Fruit fly (Drosophila melanogaster) whole organism, embryonic: ENCODE measurements around the gene Gprk2.

Experiments
- B-H2 ChIP-seq: fragments of 200-800 bp; sonication (Bioruptor generic); optimal IDR thresholded peaks from 2 replicates; lab custom pipeline; 2018; ENCODE audit warnings: missing biosample characterization, mild to moderate bottlenecking, missing genetic modification characterization
- CG11093 ChIP-seq: fragments of 200-800 bp; sonication (Bioruptor generic); IDR thresholded peaks from 3 replicates; pipeline ENCODE4 v1.3.6; 2022; ENCODE audit warnings: missing biosample characterization, missing genetic modification characterization
- CG11398 ChIP-seq: fragments of 200-800 bp; sonication (Bioruptor generic); optimal IDR thresholded peaks from 2 replicates; lab custom pipeline; 2016; ENCODE audit warnings: missing biosample characterization, missing genetic modification characterization
- CG14667 ChIP-seq: fragments of 200-800 bp; sonication (Bioruptor generic); IDR thresholded peaks from 2 replicates; pipeline ENCODE4 v1.3.6; 2022; ENCODE audit warnings: missing biosample characterization, missing genetic modification characterization
- CG14965 ChIP-seq: fragments of 200-800 bp; sonication (Bioruptor generic); optimal IDR thresholded peaks from 2 replicates; lab custom pipeline; 2016; ENCODE audit warnings: missing biosample characterization, missing genetic modification characterization, borderline replicate concordance
- CG15479 ChIP-seq: fragments of 200-800 bp; sonication (Bioruptor generic); optimal IDR thresholded peaks from 3 replicates; lab custom pipeline; 2019; ENCODE audit warnings: missing biosample characterization, mild to moderate bottlenecking, missing genetic modification characterization, moderate library complexity
- CG17802 ChIP-seq: fragments of 200-800 bp; sonication (Bioruptor generic); optimal IDR thresholded peaks from 2 replicates; lab custom pipeline; 2018; ENCODE audit warnings: missing biosample characterization, mild to moderate bottlenecking, missing genetic modification characterization, moderate library complexity
- CG1832 ChIP-seq: fragments of 200-800 bp; sonication (Bioruptor generic); optimal IDR thresholded peaks from 2 replicates; lab custom pipeline; 2017; ENCODE audit warnings: missing biosample characterization, mild to moderate bottlenecking, missing genetic modification characterization, inconsistent platforms
- CG18619 ChIP-seq: fragments of 200-800 bp; sonication (Bioruptor generic); optimal IDR thresholded peaks from 3 replicates; lab custom pipeline; 2017; ENCODE audit warnings: missing biosample characterization, mild to moderate bottlenecking, missing genetic modification characterization
- CG31365 ChIP-seq: fragments of 200-800 bp; sonication (Bioruptor generic); optimal IDR thresholded peaks from 2 replicates; lab custom pipeline; 2018; ENCODE audit warnings: missing biosample characterization, mild to moderate bottlenecking, missing genetic modification characterization
- CG34422 ChIP-seq: fragments of 200-800 bp; sonication (Bioruptor generic); IDR thresholded peaks from 3 replicates; pipeline ENCODE4 v1.3.6; 2022; ENCODE audit warnings: missing biosample characterization, missing genetic modification characterization
- CG3838 ChIP-seq: fragments of 200-800 bp; sonication (Bioruptor generic); optimal IDR thresholded peaks from 3 replicates; lab custom pipeline; 2016; ENCODE audit warnings: missing biosample characterization, missing genetic modification characterization
- CG6813 ChIP-seq: fragments of 200-800 bp; sonication (Bioruptor generic); optimal IDR thresholded peaks from 2 replicates; lab custom pipeline; 2017; ENCODE audit warnings: missing biosample characterization, missing genetic modification characterization, mild to moderate bottlenecking, moderate library complexity, missing genetic modification reagents
- CG8388 ChIP-seq: fragments of 200-800 bp; sonication (Bioruptor generic); optimal IDR thresholded peaks from 2 replicates; lab custom pipeline; 2019; ENCODE audit warnings: missing biosample characterization, mild to moderate bottlenecking, missing genetic modification characterization, moderate library complexity
- CG8478 ChIP-seq: fragments of >200 bp; optimal IDR thresholded peaks from 2 replicates; lab custom pipeline; 2018
- CG8924 ChIP-seq: fragments of 200-800 bp; optimal IDR thresholded peaks from 3 replicates; lab custom pipeline; 2019; ENCODE audit warnings: missing biosample characterization, mild to moderate bottlenecking, missing genetic modification characterization, moderate library complexity
- CG9215 ChIP-seq: fragments of 200-800 bp; sonication (Bioruptor generic); IDR thresholded peaks from 2 replicates; pipeline ENCODE4 v1.3.6; 2022; ENCODE audit warnings: missing biosample characterization, missing genetic modification characterization
- Chrac-16 ChIP-seq: fragments of 200-800 bp; sonication (Bioruptor generic); optimal IDR thresholded peaks from 3 replicates; lab custom pipeline; 2016; ENCODE audit warnings: missing biosample characterization, missing genetic modification characterization
- Dad ChIP-seq: fragments of 200-800 bp; sonication (Bioruptor generic); optimal IDR thresholded peaks from 3 replicates; lab custom pipeline; 2016; ENCODE audit warnings: missing biosample characterization, missing genetic modification characterization
- Deaf1 ChIP-seq: fragments of 200-800 bp; optimal IDR thresholded peaks from 3 replicates; lab custom pipeline; 2019; ENCODE audit warnings: missing biosample characterization, mild to moderate bottlenecking, missing genetic modification characterization, moderate library complexity
- E2f2 ChIP-seq: fragments of 200-800 bp; sonication (Bioruptor generic); IDR thresholded peaks from 2 replicates; pipeline ENCODE4 v1.3.6; 2022; ENCODE audit warnings: missing biosample characterization, missing genetic modification characterization
- Elba2 ChIP-seq: fragments of 200-800 bp; sonication (Bioruptor generic); optimal IDR thresholded peaks from 3 replicates; lab custom pipeline; 2016; ENCODE audit warnings: missing biosample characterization, missing genetic modification characterization
- Gsc ChIP-seq: fragments of 200-800 bp; sonication (Bioruptor generic); IDR thresholded peaks from 2 replicates; pipeline ENCODE4 v1.3.6; 2022; ENCODE audit warnings: missing biosample characterization, missing genetic modification characterization
- HHEX ChIP-seq: fragments of 200-800 bp; sonication (Bioruptor generic); optimal IDR thresholded peaks from 3 replicates; lab custom pipeline; 2017; ENCODE audit warnings: missing biosample characterization, mild to moderate bottlenecking, missing genetic modification characterization, missing genetic modification reagents
- Hmr ChIP-seq: fragments of 200-800 bp; sonication (Bioruptor generic); optimal IDR thresholded peaks from 3 replicates; lab custom pipeline; 2017; ENCODE audit warnings: mild to moderate bottlenecking, missing biosample characterization, missing genetic modification reagents, missing genetic modification characterization
- Hmx ChIP-seq: fragments of 200-800 bp; sonication (Bioruptor generic); optimal IDR thresholded peaks from 2 replicates; lab custom pipeline; 2016; ENCODE audit warnings: missing biosample characterization, missing genetic modification characterization
- Kr ChIP-seq: fragments of 200-800 bp; sonication (Bioruptor generic); optimal IDR thresholded peaks from 2 replicates; lab custom pipeline; 2017; ENCODE audit warnings: missing biosample characterization, mild to moderate bottlenecking, missing genetic modification characterization
- MESR4 ChIP-seq: fragments of 200-800 bp; sonication (Bioruptor generic); optimal IDR thresholded peaks from 2 replicates; lab custom pipeline; 2018; ENCODE audit warnings: missing biosample characterization, mild to moderate bottlenecking, missing genetic modification characterization, moderate library complexity
- NfI ChIP-seq: fragments of 200-800 bp; sonication (Bioruptor generic); optimal IDR thresholded peaks from 3 replicates; lab custom pipeline; 2018; ENCODE audit warnings: missing biosample characterization, mild to moderate bottlenecking, missing genetic modification characterization, moderate library complexity
- Sin3A ChIP-seq: fragments of >200 bp; optimal IDR thresholded peaks from 2 replicates; lab custom pipeline; 2018
- Spps ChIP-seq: fragments of 200-800 bp; sonication (Bioruptor generic); optimal IDR thresholded peaks from 2 replicates; lab custom pipeline; 2018; ENCODE audit warnings: missing biosample characterization, mild to moderate bottlenecking, missing genetic modification characterization
- Sry-δ ChIP-seq: fragments of 200-800 bp; sonication (Bioruptor generic); optimal IDR thresholded peaks from 2 replicates; lab custom pipeline; 2016; ENCODE audit warnings: missing biosample characterization, missing genetic modification characterization
- YL-1 ChIP-seq: fragments of 200-800 bp; sonication (Bioruptor generic); optimal IDR thresholded peaks from 3 replicates; lab custom pipeline; 2017; ENCODE audit warnings: missing biosample characterization, mild to moderate bottlenecking, missing genetic modification characterization
- ash1 ChIP-seq: fragments of 200-800 bp; sonication (Bioruptor generic); optimal IDR thresholded peaks from 2 replicates; lab custom pipeline; 2018; ENCODE audit warnings: missing biosample characterization, mild to moderate bottlenecking, missing genetic modification characterization
- btn ChIP-seq: fragments of 200-800 bp; sonication (Bioruptor generic); optimal IDR thresholded peaks from 2 replicates; lab custom pipeline; 2016; ENCODE audit warnings: missing biosample characterization, missing genetic modification characterization
- crc ChIP-seq: fragments of 200-800 bp; sonication (Bioruptor generic); optimal IDR thresholded peaks from 2 replicates; lab custom pipeline; 2016; ENCODE audit warnings: missing biosample characterization, missing genetic modification characterization
- croc ChIP-seq: fragments of 200-800 bp; sonication (Bioruptor generic); conservative IDR thresholded peaks from 3 replicates; pipeline ENCODE4 v1.3.6; 2022; ENCODE audit warnings: missing biosample characterization, missing genetic modification characterization
- da ChIP-seq: fragments of 200-800 bp; sonication (Bioruptor generic); optimal IDR thresholded peaks from 2 replicates; lab custom pipeline; 2016; ENCODE audit warnings: missing biosample characterization, missing genetic modification characterization
- danr ChIP-seq: fragments of 200-800 bp; sonication (Bioruptor generic); IDR thresholded peaks from 2 replicates; pipeline ENCODE4 v1.3.6; 2022; ENCODE audit warnings: missing biosample characterization, missing genetic modification characterization
- dysf ChIP-seq: fragments of 200-800 bp; sonication (Bioruptor generic); IDR thresholded peaks from 3 replicates; pipeline ENCODE4 v1.3.6; 2022; ENCODE audit warnings: missing biosample characterization, missing genetic modification characterization
- exex ChIP-seq: fragments of 200-800 bp; sonication (Bioruptor generic); optimal IDR thresholded peaks from 4 replicates; lab custom pipeline; 2018; ENCODE audit warnings: missing biosample characterization, mild to moderate bottlenecking, missing genetic modification characterization, moderate library complexity
- fru ChIP-seq: fragments of >200 bp; optimal IDR thresholded peaks from 2 replicates; lab custom pipeline; 2017
- fu2 ChIP-seq: fragments of 200-800 bp; sonication (Bioruptor generic); optimal IDR thresholded peaks from 2 replicates; lab custom pipeline; 2016; ENCODE audit warnings: missing biosample characterization, missing genetic modification characterization
- gcm2 ChIP-seq: fragments of 200-800 bp; sonication (Bioruptor generic); optimal IDR thresholded peaks from 2 replicates; lab custom pipeline; 2016; ENCODE audit warnings: missing biosample characterization, missing genetic modification characterization
- gt ChIP-seq: fragments of 200-800 bp; sonication (Bioruptor generic); IDR thresholded peaks from 2 replicates; pipeline ENCODE4 v1.3.6; 2022; ENCODE audit warnings: missing biosample characterization, missing genetic modification characterization
- lab ChIP-seq: fragments of 200-800 bp; sonication (Bioruptor generic); optimal IDR thresholded peaks from 3 replicates; lab custom pipeline; 2017; ENCODE audit warnings: missing biosample characterization, missing genetic modification characterization, mild to moderate bottlenecking, moderate library complexity, missing genetic modification reagents
- mld ChIP-seq: fragments of 200-800 bp; sonication (Bioruptor generic); IDR thresholded peaks from 3 replicates; pipeline ENCODE4 v1.3.6; 2022; ENCODE audit warnings: missing biosample characterization, missing genetic modification characterization; ENCODE audit not compliant: partially characterized antibody
- pita ChIP-seq: fragments of 200-800 bp; sonication (Bioruptor generic); optimal IDR thresholded peaks from 2 replicates; lab custom pipeline; 2017; ENCODE audit warnings: missing biosample characterization, mild to moderate bottlenecking, missing genetic modification characterization
- pnt ChIP-seq: fragments of 200-800 bp; sonication (Bioruptor generic); optimal IDR thresholded peaks from 3 replicates; lab custom pipeline; 2016; ENCODE audit warnings: missing biosample characterization, missing genetic modification characterization
- pzg ChIP-seq: fragments of 200-800 bp; sonication (Bioruptor generic); optimal IDR thresholded peaks from 3 replicates; lab custom pipeline; 2018; ENCODE audit warnings: missing biosample characterization, mild to moderate bottlenecking, missing genetic modification characterization, moderate library complexity
- salm ChIP-seq: fragments of 200-800 bp; sonication (Bioruptor generic); optimal IDR thresholded peaks from 2 replicates; lab custom pipeline; 2018; ENCODE audit warnings: missing biosample characterization, mild to moderate bottlenecking, missing genetic modification characterization
- wek ChIP-seq: fragments of 200-800 bp; sonication (Bioruptor generic); optimal IDR thresholded peaks from 3 replicates; lab custom pipeline; 2018; ENCODE audit warnings: missing biosample characterization, mild to moderate bottlenecking, missing genetic modification characterization, moderate library complexity
- zen2 ChIP-seq: fragments of 200-800 bp; sonication (Bioruptor generic); IDR thresholded peaks from 3 replicates; pipeline ENCODE4 v1.3.6; 2022; ENCODE audit warnings: missing biosample characterization, missing genetic modification characterization; ENCODE audit not compliant: partially characterized antibody

Gene Gprk2

dm6 chr3R:31424427-31424826 lies 19.4 kb downstream of the Gprk2 start (continued):
- TF ChIP-seq mld (GFP tag; lab: Robert Waterston, UW) (no peak), salm (tag; lab: Kevin White, UChicago) (no peak), Spps (tag; lab: Kevin White, UChicago) (no peak), CG8388 (GFP tag; lab: Kevin White, UChicago) (no peak), exex (tag; lab: Kevin White, UChicago) (no peak), CG8478 (no peak), btn (GFP tag; lab: Kevin White, UChicago) (no peak), HHEX (GFP tag; lab: Kevin White, UChicago) (peak; percentile 38), CG31365 (tag; lab: Kevin White, UChicago) (no peak), CG17802 (tag; lab: Kevin White, UChicago) (no peak), CG14965 (GFP tag; lab: Kevin White, UChicago) (no peak), CG6813 (GFP tag; lab: Kevin White, UChicago) (no peak), B-H2 (GFP tag; lab: Kevin White, UChicago) (no peak), da (no peak), CG11398 (no peak), CG9215 (GFP tag; lab: Robert Waterston, UW) (peak; percentile 15; the same call in 1 of the 2 replicates), CG34422 (GFP tag; lab: Robert Waterston, UW) (peak; percentile 54; the same call in 1 of the 3 replicates), Hmx (GFP tag; lab: Kevin White, UChicago) (no peak), CG11093 (no peak), pnt (GFP tag; lab: Kevin White, UChicago) (no peak), MESR4 (GFP tag; lab: Kevin White, UChicago) (no peak), Sin3A (lab: Kevin White, UChicago) (no peak), Sry-δ (GFP tag; lab: Kevin White, UChicago) (no peak), CG8924 (no peak), wek (GFP tag; lab: Kevin White, UChicago) (no peak), pita (GFP tag; lab: Kevin White, UChicago) (no peak), CG3838 (GFP tag; lab: Kevin White, UChicago) (no peak), lab (peak; percentile 61), crc (no peak), ash1 (GFP tag; lab: Kevin White, UChicago) (no peak), CG14667 (GFP tag; lab: Robert Waterston, UW) (peak; percentile 32; the same call in 1 of the 2 replicates), fu2 (GFP tag; lab: Kevin White, UChicago) (no peak), Hmr (GFP tag; lab: Kevin White, UChicago) (peak; percentile 23), Gsc (GFP tag; lab: Robert Waterston, UW) (no peak), fru (lab: Kevin White, UChicago) (no peak), zen2 (GFP tag; lab: Robert Waterston, UW) (no peak), CG15479 (GFP tag; lab: Kevin White, UChicago) (no peak), croc (GFP tag; lab: Robert Waterston, UW) (no peak), YL-1 (no peak), CG1832 (no peak), pzg (GFP tag; lab: Kevin White, UChicago) (no peak), Elba2 (GFP tag; lab: Kevin White, UChicago) (no peak), Dad (GFP tag; lab: Kevin White, UChicago) (no peak), Deaf1 (tag; lab: Kevin White, UChicago) (no peak), Chrac-16 (GFP tag; lab: Kevin White, UChicago) (no peak), gcm2 (no peak), NfI (GFP tag; lab: Kevin White, UChicago) (no peak), danr (GFP tag; lab: Robert Waterston, UW) (no peak), E2f2 (GFP tag; lab: Robert Waterston, UW) (peak; percentile 36; the same call in 1 of the 2 replicates), dysf (GFP tag; lab: Robert Waterston, UW) (peak; percentile 46; the same call in 1 of the 3 replicates), gt (GFP tag; lab: Robert Waterston, UW) (no peak), Kr (GFP tag; lab: Kevin White, UChicago) (no peak), CG18619 (GFP tag; lab: Kevin White, UChicago) (no peak)
